Fruit fly (Drosophila melanogaster) whole organism, pupa: Measurements from ENCODE around the gene Sgs8.

Source experiments
- CG10348 ChIP-seq: fragments of 200-800 bp; sonication (Bioruptor generic); IDR thresholded peaks from 2 replicates; pipeline ENCODE4 v1.3.6; 2022; ENCODE audit warnings: missing biosample characterization, missing genetic modification characterization
- CG32121 ChIP-seq: fragments of 200-800 bp; sonication (Bioruptor generic); IDR thresholded peaks from 2 replicates; pipeline ENCODE4 v1.3.6; 2022; ENCODE audit warnings: missing biosample characterization, missing genetic modification characterization
- CG4496 ChIP-seq: fragments of 200-800 bp; sonication (Bioruptor generic); IDR thresholded peaks from 3 replicates; pipeline ENCODE4 v1.3.6; 2022; ENCODE audit warnings: missing biosample characterization, missing genetic modification characterization
- D1 ChIP-seq: fragments of 200-800 bp; sonication (Bioruptor generic); optimal IDR thresholded peaks from 2 replicates; lab custom pipeline; 2018; ENCODE audit warnings: missing biosample characterization, mild to moderate bottlenecking, missing genetic modification characterization, moderate library complexity
- EcR ChIP-seq: fragments of 200-800 bp; sonication (Bioruptor generic); optimal IDR thresholded peaks from 3 replicates; lab custom pipeline; 2019; ENCODE audit warnings: missing biosample characterization, missing genetic modification characterization, mild to moderate bottlenecking, moderate library complexity, missing genetic modification reagents
- Snoo ChIP-seq: fragments of 200-800 bp; sonication (Bioruptor generic); optimal IDR thresholded peaks from 3 replicates; lab custom pipeline; 2017; ENCODE audit warnings: missing biosample characterization, mild to moderate bottlenecking, missing genetic modification characterization, inconsistent platforms
- gl ChIP-seq: fragments of 200-800 bp; sonication (Bioruptor generic); optimal IDR thresholded peaks from 2 replicates; lab custom pipeline; 2018; ENCODE audit warnings: missing biosample characterization, mild to moderate bottlenecking, missing genetic modification characterization

DNA sequence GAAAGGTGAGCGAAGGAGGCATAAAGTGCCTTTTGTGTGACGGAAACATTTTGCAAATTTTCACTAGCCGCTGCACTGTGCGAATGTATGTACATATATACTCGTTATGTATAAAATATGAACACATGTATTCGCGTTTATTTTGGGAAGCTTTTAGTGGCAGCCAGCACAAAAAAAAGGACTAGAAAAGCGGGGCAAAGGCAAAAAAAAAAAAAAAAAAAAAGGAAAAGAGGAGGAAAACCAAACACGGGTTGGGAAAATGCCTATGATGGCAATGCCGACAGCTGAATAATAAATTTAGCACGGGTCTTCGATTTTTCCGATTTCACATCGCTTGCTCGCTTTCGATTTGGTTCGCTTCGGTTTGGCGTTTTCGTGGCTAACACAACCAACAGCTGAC, 40.2 kb upstream of the Sgs8 start:
- TF ChIP-seq D1 (tag; lab: Kevin White, UChicago), result no peak
- no peak for TF ChIP-seq EcR (GFP tag; lab: Kevin White, UChicago)
- TF ChIP-seq CG10348 (GFP tag; lab: Robert Waterston, UW), result no peak
- no peak for TF ChIP-seq gl (tag; lab: Kevin White, UChicago)
- TF ChIP-seq CG32121 (GFP tag; lab: Robert Waterston, UW), result no peak
- TF ChIP-seq CG4496 (GFP tag; lab: Robert Waterston, UW), result no peak
- no peak for TF ChIP-seq Snoo
